Worm (Caenorhabditis elegans) whole organism, L1 larva: ENCODE results near the gene nhr-171.

Experiments
- C04F5.9 ChIP-seq: sonication (generic microtip); optimal IDR thresholded peaks from 2 replicates; lab custom pipeline; 2016; ENCODE audit warnings: missing genetic modification characterization, missing compliant biosample characterization
- alr-1 ChIP-seq: fragments of 200-800 bp; sonication (Bioruptor generic); optimal IDR thresholded peaks from 2 replicates; lab custom pipeline; 2018; ENCODE audit warnings: borderline replicate concordance, mild to moderate bottlenecking, missing genetic modification characterization, missing compliant biosample characterization
- isw-1 ChIP-seq: fragments of 200-800 bp; sonication (Bioruptor generic); IDR thresholded peaks from 2 replicates; pipeline ENCODE4 v1.3.6; 2022; ENCODE audit warnings: missing genetic modification characterization, missing compliant biosample characterization
- lin-35 ChIP-seq, 2 experiments: fragments of 150-350 bp; optimal IDR thresholded peaks; 2 replicates each; lab custom pipeline; 2014; ENCODE audit warnings: missing biosample characterization in 2 of 2, missing genetic modification characterization in 2 of 2, missing genetic modification reagents in 2 of 2
- lin-39 ChIP-seq: fragments of 150-350 bp; optimal IDR thresholded peaks from 2 replicates; lab custom pipeline; 2014; ENCODE audit warnings: missing biosample characterization, missing genetic modification reagents, missing genetic modification characterization
- lir-3 ChIP-seq: sonication (generic microtip); optimal IDR thresholded peaks from 2 replicates; lab custom pipeline; 2016; ENCODE audit warnings: mild to moderate bottlenecking, missing genetic modification characterization, moderate library complexity, missing compliant biosample characterization; ENCODE audit not compliant: poor library complexity
- lsy-2 ChIP-seq, 2 experiments: fragments of 150-350 bp; optimal IDR thresholded peaks; 2 replicates each; lab custom pipeline; 2014; ENCODE audit warnings: missing biosample characterization in 2 of 2, missing genetic modification characterization in 2 of 2
- mab-9 ChIP-seq: fragments of 200-800 bp; sonication (Bioruptor generic); IDR thresholded peaks from 2 replicates; pipeline ENCODE4 v1.3.6; 2022; ENCODE audit warnings: missing genetic modification reagents, missing genetic modification characterization, missing compliant biosample characterization
- nhr-12 ChIP-seq: sonication (generic microtip); optimal IDR thresholded peaks from 2 replicates; lab custom pipeline; 2017; ENCODE audit warnings: missing biosample characterization, missing genetic modification characterization
- snpc-4 ChIP-seq: fragments of 150-350 bp; optimal IDR thresholded peaks from 2 replicates; lab custom pipeline; 2014; ENCODE audit warnings: missing biosample characterization, missing genetic modification characterization
- sptf-1 ChIP-seq: fragments of 150-350 bp; optimal IDR thresholded peaks from 2 replicates; lab custom pipeline; 2014; ENCODE audit warnings: missing biosample characterization, missing genetic modification characterization
- zip-4 ChIP-seq: fragments of 200-800 bp; sonication (Bioruptor generic); optimal IDR thresholded peaks from 2 replicates; lab custom pipeline; 2018; ENCODE audit warnings: mild to moderate bottlenecking, missing genetic modification characterization, moderate library complexity, missing compliant biosample characterization

ce11 chrV:7538018-7538417, 26.5 kb downstream of the nhr-171 start, which contains the start of gene C54F6.12:
- no peak for TF ChIP-seq lsy-2 (tag; optimal IDR thresholded peaks at IDR 0.05; lab: Kevin White, UChicago)
- no peak for TF ChIP-seq C04F5.9 (tag; lab: Kevin White, UChicago)
- TF ChIP-seq lin-39, result no peak
- TF ChIP-seq lir-3 (tag; lab: Kevin White, UChicago), result no peak
- no peak for TF ChIP-seq snpc-4
- no peak for TF ChIP-seq lin-35 (GFP tag; optimal IDR thresholded peaks at IDR 0.05; lab: Kevin White, UChicago)
- no peak for TF ChIP-seq mab-9 (GFP tag; lab: Robert Waterston, UW)
- TF ChIP-seq sptf-1 (tag; lab: Kevin White, UChicago), result no peak
- no peak for TF ChIP-seq isw-1 (GFP tag; lab: Robert Waterston, UW)
- TF ChIP-seq nhr-12 (tag; lab: Kevin White, UChicago), result no peak
- TF ChIP-seq zip-4, result no peak
- no peak for TF ChIP-seq alr-1 (tag; lab: Kevin White, UChicago)
